Worm (Caenorhabditis elegans) whole organism, dauer: ENCODE measurements around the gene clk-1.

Experiments used
- unc-62 ChIP-seq: sonication (generic microtip); optimal IDR thresholded peaks from 2 replicates; lab custom pipeline; 2017; ENCODE audit warnings: missing biosample characterization, missing genetic modification reagents, missing genetic modification characterization

The clk-1 gene

DNA sequence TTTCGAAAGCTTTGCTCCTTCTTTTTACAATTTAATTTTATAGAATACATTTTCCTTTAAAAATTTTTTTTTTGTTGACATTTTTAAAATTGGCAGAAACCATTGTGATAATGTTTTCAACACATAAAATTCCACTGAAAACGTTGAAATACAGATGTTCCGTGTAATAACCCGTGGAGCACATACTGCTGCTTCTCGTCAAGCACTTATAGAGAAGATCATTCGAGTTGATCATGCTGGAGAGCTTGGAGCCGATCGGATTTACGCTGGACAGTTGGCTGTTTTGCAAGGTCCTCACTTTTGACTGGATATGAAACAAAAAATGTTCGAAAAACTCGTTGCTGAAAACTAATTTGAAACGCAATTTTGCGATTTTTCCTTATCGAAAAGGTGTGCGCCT lies at the start of gene clk-1:
TSS of gene clk-1 (plus strand) at position 155 of the 400 bp plus-strand sequence.
- no peak for TF ChIP-seq unc-62 (GFP tag; lab: Kevin White, UChicago)

DNA sequence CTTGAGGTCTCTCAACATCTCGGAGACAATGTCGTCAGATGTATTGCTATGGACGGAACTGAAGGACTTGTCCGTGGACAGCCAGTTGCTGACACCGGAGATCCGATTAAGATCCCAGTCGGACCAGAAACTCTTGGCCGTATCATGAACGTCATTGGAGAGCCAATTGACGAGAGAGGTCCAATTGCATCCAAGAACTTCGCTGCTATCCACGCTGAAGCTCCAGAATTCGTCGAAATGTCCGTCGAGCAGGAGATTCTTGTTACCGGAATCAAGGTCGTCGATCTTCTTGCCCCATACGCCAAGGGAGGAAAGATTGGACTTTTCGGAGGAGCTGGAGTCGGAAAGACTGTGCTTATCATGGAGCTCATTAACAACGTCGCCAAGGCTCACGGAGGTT lies 48.9 kb upstream of the clk-1 start:
- no peak for TF ChIP-seq unc-62 (GFP tag; lab: Kevin White, UChicago)

DNA sequence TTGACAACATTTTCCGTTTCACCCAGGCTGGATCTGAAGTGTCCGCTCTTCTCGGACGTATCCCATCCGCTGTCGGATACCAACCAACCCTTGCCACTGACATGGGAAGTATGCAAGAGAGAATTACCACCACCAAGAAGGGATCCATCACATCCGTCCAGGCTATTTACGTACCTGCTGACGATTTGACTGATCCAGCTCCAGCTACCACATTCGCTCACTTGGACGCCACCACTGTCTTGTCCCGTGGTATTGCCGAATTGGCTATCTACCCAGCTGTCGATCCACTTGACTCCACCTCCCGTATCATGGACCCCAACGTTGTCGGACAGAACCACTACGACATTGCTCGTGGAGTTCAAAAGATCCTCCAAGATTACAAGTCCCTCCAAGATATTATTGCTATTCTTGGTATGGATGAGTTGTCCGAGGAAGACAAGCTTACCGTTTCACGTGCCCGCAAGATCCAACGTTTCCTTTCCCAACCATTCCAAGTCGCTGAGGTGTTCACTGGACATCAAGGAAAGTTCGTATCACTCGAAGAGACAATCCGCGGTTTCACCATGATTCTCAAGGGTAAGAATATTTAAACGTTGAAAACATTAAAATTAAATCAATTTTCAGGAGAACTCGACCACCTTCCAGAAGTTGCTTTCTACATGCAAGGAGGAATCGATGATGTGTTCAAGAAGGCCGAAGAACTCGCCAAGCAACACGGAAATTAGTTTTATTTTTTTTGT lies 48.0 kb upstream of the clk-1 start:
- TF ChIP-seq unc-62 (GFP tag; lab: Kevin White, UChicago): no peak

DNA sequence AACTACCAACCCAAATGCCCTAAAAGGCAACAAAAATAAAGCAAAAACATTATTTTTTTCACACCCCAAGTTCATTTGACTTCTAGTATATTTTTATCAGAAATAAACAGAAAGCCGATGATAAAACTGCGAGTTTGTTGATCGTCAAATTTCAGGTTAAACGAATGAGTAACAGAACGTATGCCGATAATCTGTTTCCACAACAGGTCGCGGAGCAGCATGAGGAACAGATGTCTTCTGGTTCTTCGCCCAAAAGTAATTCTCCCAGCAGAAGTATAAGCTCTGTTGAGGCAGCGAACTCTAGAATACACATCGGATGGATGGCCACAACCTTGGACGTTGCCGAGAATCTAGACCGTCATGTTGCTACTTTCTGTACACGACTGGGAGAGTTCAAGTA lies 47.3 kb upstream of the clk-1 start, which contains the start of gene prmt-5:
TSS of gene prmt-5 (plus strand) at position 141 of the 400 bp plus-strand sequence.
- TF ChIP-seq unc-62 (GFP tag; lab: Kevin White, UChicago): no peak

DNA sequence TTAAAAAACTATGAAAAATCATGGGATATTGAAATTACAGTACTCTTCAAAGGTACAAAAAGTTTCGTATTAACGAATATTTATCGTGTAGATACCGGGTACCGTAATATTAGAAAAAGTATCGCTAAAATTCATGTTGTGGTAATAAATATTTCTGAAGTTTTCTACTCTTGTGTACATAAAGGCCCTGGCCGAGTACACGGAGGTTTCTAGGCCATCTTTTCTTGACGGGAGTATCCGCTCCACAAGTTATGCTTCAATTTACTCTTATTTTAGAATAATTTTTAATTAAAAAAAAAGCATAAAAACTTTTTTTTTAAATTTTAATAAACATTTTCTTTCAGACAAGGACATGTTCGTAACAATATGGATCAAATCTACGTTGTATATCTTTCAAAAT lies 44.6 kb upstream of the clk-1 start:
- no peak for TF ChIP-seq unc-62 (GFP tag; lab: Kevin White, UChicago)

DNA sequence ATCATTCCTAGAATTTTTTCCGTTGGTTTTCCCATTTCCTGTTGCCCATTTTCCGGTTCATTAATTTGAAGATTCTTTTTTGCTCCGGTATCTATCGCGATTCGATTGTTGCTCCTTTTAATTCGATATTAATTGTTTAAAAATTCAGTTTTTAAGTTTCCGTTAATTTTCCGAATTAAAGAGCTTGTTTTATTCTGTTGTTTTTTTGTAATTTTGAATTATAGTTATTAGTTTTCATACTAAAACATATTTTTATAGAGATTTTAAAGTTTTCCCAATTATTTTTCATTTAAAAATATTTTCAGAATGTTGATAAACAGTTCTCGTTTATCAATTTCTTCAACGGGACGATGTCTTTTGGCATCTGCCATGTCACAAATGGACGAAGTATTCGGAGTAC lies 43.4 kb upstream of the clk-1 start, which contains the start of gene mrps-26:
TSS of gene mrps-26 (plus strand) at position 301 of the 400 bp plus-strand sequence.
- TF ChIP-seq unc-62 (GFP tag; lab: Kevin White, UChicago): no peak

DNA sequence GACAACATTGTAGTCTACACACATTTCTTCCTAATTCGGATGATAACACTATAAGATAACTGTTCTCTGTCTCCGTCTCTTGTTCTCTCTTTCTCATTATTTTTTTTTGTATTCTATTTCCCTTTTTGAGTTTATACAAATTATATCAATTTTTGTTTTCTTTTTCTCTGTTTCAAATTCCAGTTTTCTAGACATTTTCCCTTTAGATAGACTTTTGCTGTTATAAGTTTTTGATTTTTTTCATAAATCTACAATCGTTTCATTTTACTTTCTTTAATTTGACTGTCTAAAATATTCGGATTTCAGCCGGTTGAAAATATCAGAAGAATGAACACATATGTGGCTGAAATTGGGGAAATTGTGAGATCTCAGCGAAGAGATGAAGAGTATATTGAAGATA lies 41.6 kb upstream of the clk-1 start, which contains the start of gene prx-10:
TSS of gene prx-10 (plus strand) at position 301 of the 400 bp plus-strand sequence.
- TF ChIP-seq unc-62 (GFP tag; lab: Kevin White, UChicago): no peak

DNA sequence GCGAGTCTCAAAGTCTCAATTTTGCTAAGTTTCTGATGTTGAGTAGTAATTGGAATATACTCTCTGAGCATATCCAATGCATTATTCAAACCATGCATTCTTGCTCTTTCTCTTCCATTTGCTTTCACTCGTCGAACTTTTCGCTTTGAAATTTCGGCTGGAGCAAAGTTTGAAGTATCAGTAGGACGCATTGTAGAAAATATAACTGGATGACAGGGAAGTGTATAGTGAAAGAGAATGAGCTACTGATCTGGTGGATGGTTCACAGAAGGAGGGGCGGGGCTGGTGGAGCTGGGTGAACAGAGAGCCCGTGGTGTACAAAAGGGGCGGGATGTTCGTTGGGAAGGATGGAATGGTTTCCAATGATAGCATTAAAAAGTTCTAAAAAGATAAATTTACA lies 35.8 kb upstream of the clk-1 start:
- no peak for TF ChIP-seq unc-62 (GFP tag; lab: Kevin White, UChicago)

DNA sequence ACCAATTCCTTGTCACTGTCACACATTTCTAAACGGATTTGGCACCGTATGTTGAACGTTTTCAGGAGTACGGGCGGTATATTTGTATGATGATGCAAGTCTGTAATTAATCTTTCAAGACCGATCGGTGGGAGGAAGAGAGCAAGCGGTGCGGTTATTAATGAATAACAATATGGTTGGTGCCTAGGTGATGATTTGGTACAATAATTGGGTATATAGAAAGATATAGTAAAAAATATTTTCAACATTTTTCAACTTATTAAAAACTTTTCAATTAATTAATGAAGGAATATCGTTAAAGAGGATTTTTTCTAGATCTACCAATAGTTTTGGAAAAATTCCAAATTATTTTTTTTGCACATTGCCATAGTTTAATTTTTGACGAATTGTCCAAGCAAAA lies 33.2 kb upstream of the clk-1 start, which contains the start of gene cnd-1:
TSS of gene cnd-1 (minus strand) at position 101 of the 400 bp plus-strand sequence.
- TF ChIP-seq unc-62 (GFP tag; lab: Kevin White, UChicago): no peak

DNA sequence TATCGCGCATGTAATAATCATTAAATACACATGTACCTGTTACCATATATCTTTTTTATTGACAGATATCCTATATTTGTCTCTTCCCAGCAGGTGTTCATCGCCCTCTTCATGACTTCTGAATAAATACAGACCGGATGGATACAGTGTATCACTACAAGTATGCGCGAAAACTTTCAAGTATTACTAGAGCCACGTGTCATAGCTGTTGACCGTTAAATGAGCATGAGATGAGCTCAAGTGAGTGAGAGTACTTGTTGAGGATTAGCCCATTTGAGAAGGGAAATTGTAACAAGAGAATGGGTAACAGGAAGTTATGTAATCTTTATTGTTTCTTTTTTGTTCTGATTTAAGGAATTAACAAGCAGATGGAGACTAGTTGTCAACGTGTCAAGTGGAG lies 32.6 kb upstream of the clk-1 start:
- no peak for TF ChIP-seq unc-62 (GFP tag; lab: Kevin White, UChicago)

DNA sequence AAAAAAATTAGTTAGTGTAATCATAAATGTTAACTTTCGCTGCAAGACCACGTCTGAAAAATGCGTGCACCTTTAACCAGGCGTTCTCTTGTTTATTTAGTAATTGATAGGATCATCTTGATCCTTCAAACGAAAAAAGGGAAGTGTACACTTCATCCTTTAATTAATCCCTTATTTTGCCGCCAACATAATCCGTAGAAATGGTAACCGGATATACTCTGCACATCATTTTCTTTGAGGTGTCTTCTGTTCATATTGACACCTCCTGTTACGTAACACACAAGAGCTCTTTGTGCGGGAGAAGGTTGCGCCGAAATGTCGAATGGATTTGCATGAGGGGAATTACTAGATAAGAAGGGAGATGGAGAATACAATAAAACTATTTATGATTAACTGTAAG lies 29.0 kb upstream of the clk-1 start:
- no peak for TF ChIP-seq unc-62 (GFP tag; lab: Kevin White, UChicago)

DNA sequence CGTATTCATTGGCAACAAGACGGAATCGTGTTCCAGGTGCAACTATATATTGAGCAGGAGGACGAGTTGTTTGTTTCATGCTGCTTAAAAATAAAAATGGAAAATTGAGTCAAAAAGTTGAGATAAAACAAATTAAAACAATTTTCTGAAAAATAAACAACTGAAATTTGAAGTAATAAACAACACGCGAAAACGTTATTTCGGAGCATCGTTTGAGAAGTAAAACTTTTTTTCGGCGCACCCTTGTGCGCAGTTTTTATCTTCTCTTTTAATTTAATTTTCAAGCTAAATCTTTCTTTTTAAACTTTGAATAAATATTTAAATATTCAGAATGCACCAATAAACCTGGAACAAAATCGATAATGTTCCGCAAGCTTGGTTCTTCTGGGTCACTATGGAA lies 23.6 kb upstream of the clk-1 start, which contains the start of the genes sumv-1 and gop-1:
TSS of gene sumv-1 (minus strand) at position 80 of the 400 bp plus-strand sequence.
TSS of gene gop-1 (plus strand) at position 331 of the 400 bp plus-strand sequence.
- TF ChIP-seq unc-62 (GFP tag; lab: Kevin White, UChicago): no peak

DNA sequence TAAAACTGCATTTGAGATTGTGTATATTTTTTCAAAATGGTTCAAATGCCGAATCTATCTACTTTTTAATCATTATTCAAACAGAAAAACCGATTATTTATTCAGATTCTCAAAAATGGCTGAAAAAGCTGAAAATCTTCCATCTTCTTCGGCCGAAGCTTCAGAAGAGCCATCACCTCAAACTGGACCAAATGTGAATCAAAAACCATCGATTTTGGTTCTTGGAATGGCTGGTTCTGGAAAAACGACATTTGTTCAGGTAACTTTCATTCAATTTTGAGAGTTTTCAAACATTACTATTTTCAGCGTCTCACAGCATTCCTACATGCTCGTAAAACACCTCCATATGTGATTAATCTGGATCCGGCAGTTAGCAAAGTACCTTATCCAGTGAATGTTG lies 18.8 kb upstream of the clk-1 start, which contains the start of gene gop-2:
TSS of gene gop-2 (plus strand) at position 106 of the 400 bp plus-strand sequence.
- TF ChIP-seq unc-62 (GFP tag; lab: Kevin White, UChicago): no peak

DNA sequence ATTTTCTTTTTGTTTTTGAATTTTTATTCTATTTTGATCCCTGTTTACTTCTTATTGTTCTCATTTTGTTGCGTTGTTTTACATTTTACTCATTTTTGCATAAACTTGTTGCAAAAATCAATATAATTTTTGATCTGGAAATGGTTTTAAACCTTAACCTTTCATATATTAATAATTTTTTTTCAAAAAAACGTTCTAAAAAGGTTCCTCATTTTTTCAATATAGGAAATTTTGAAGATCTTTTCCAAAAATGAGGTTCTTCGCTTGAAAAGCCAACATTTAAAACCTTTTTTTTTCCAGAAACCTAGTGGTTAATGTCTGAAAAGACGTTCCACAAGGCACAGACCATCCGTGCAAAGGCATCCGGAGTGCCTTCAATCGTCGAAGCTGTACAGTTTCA lies 17.3 kb upstream of the clk-1 start, which contains the start of gene gop-3:
TSS of gene gop-3 (plus strand) at position 301 of the 400 bp plus-strand sequence.
- TF ChIP-seq unc-62 (GFP tag; lab: Kevin White, UChicago): no peak

DNA sequence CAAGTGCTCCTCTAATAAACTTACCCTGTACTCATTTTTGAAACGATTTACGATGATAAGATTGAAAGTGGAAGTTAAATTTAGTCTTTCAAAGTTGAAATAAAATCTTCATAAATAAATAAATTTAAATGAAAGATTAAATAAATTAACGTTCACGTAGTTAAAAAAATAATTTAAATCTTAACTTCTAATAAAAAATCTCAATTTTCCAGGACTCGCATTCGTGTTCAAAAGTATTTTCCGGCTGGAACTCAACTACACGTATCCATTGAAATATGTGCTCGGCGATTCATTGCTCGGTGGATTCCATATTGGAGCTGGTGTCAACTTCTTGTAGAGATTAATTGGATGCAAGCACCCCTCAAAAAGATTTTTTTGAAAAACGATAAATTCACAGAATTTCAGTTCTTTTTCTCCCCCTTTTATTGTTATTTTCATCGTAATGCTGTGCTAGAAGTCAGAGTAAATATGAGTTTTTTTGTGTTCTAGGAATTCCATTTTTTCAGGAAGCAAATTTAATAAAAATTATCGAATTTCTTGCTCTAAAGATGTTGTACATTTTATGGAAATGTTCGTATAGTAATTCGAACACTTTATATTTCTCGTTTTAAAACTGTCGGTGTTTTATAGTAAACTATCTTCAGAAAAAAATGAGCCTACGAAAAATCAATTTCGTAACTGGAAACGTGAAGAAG lies 14.2 kb upstream of the clk-1 start, which contains the start of the genes C34E10.9 and hap-1:
TSS of gene C34E10.9 (minus strand) at position 101 of the 695 bp plus-strand sequence.
TSS of gene hap-1 (plus strand) at position 645 of the 695 bp plus-strand sequence.
- TF ChIP-seq unc-62 (GFP tag; lab: Kevin White, UChicago): no peak

DNA sequence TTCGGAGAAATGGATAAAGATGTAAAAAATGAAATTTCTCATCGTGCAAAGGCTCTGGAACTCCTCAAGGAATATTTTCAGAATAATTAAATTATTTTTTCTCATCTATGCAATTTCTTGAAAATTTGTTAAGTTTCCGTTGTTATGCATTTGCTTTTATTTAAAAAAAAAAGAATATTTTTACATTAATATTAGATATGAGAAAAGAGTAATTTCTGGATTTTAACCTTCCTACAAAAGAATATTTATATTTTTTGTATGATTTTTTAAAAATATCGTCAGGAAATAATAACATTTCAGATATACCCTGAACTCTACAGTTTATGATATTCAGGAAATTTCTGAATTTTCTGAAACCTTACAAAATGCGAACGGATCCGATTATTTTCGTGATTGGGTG lies 12.9 kb upstream of the clk-1 start, which contains the start of gene gro-1:
TSS of gene gro-1 (plus strand) at position 301 of the 400 bp plus-strand sequence.
- TF ChIP-seq unc-62 (GFP tag; lab: Kevin White, UChicago): no peak
